Fruit fly (Drosophila melanogaster) whole organism, embryonic: ENCODE results near the gene tHMG1.

ENCODE experiments used
- Adf1 ChIP-seq: fragments of 200-800 bp; sonication (Bioruptor generic); IDR thresholded peaks from 2 replicates; pipeline ENCODE4 v1.3.6; 2022; ENCODE audit warnings: missing biosample characterization, missing genetic modification characterization
- Bdp1 ChIP-seq: fragments of 200-800 bp; sonication (Bioruptor generic); optimal IDR thresholded peaks from 3 replicates; lab custom pipeline; 2016; ENCODE audit warnings: missing biosample characterization, missing genetic modification characterization
- CG10267 ChIP-seq: fragments of 200-800 bp; sonication (Bioruptor generic); optimal IDR thresholded peaks from 2 replicates; lab custom pipeline; 2018; ENCODE audit warnings: missing biosample characterization, mild to moderate bottlenecking, missing genetic modification characterization, moderate library complexity
- CG13894 ChIP-seq: fragments of 200-800 bp; sonication (Bioruptor generic); optimal IDR thresholded peaks from 3 replicates; lab custom pipeline; 2018; ENCODE audit warnings: missing biosample characterization, mild to moderate bottlenecking, missing genetic modification characterization, moderate library complexity
- CG15479 ChIP-seq: fragments of 200-800 bp; sonication (Bioruptor generic); optimal IDR thresholded peaks from 3 replicates; lab custom pipeline; 2019; ENCODE audit warnings: missing biosample characterization, mild to moderate bottlenecking, missing genetic modification characterization, moderate library complexity
- CG1647 ChIP-seq: fragments of 200-800 bp; sonication (Bioruptor generic); optimal IDR thresholded peaks from 3 replicates; lab custom pipeline; 2016; ENCODE audit warnings: missing biosample characterization, missing genetic modification characterization
- CG17361 ChIP-seq: fragments of 200-800 bp; sonication (Bioruptor generic); IDR thresholded peaks from 3 replicates; pipeline ENCODE4 v1.3.6; 2022; ENCODE audit warnings: missing biosample characterization, missing genetic modification characterization
- CG18619 ChIP-seq: fragments of 200-800 bp; sonication (Bioruptor generic); optimal IDR thresholded peaks from 3 replicates; lab custom pipeline; 2017; ENCODE audit warnings: missing biosample characterization, mild to moderate bottlenecking, missing genetic modification characterization
- CG2116 ChIP-seq: fragments of 200-800 bp; sonication (Bioruptor generic); optimal IDR thresholded peaks from 3 replicates; lab custom pipeline; 2018; ENCODE audit warnings: missing biosample characterization, mild to moderate bottlenecking, missing genetic modification characterization
- CG33213 ChIP-seq: fragments of 200-800 bp; sonication (Bioruptor generic); optimal IDR thresholded peaks from 3 replicates; lab custom pipeline; 2016; ENCODE audit warnings: missing biosample characterization, missing genetic modification characterization
- CG3838 ChIP-seq: fragments of 200-800 bp; sonication (Bioruptor generic); optimal IDR thresholded peaks from 3 replicates; lab custom pipeline; 2016; ENCODE audit warnings: missing biosample characterization, missing genetic modification characterization
- CG4820 ChIP-seq: fragments of 200-800 bp; sonication (Bioruptor generic); optimal IDR thresholded peaks from 3 replicates; lab custom pipeline; 2016; ENCODE audit warnings: missing biosample characterization, missing genetic modification characterization
- CG6254 ChIP-seq: fragments of 200-800 bp; sonication (Bioruptor generic); optimal IDR thresholded peaks from 3 replicates; lab custom pipeline; 2017; ENCODE audit warnings: mild to moderate bottlenecking, missing biosample characterization, missing genetic modification reagents, missing genetic modification characterization
- CG7357 ChIP-seq: fragments of 200-800 bp; sonication (Bioruptor generic); IDR thresholded peaks from 3 replicates; pipeline ENCODE4 v1.3.6; 2022; ENCODE audit warnings: missing biosample characterization, missing genetic modification characterization
- CG8089 ChIP-seq: fragments of 200-800 bp; sonication (Bioruptor generic); optimal IDR thresholded peaks from 3 replicates; lab custom pipeline; 2016; ENCODE audit warnings: missing biosample characterization, missing genetic modification characterization
- CG9437 ChIP-seq: fragments of 200-800 bp; sonication (Bioruptor generic); optimal IDR thresholded peaks from 2 replicates; lab custom pipeline; 2018; ENCODE audit warnings: missing biosample characterization, mild to moderate bottlenecking, missing genetic modification characterization
- Deaf1 ChIP-seq: fragments of 200-800 bp; optimal IDR thresholded peaks from 3 replicates; lab custom pipeline; 2019; ENCODE audit warnings: missing biosample characterization, mild to moderate bottlenecking, missing genetic modification characterization, moderate library complexity
- Dll ChIP-seq: fragments of 200-800 bp; sonication (Bioruptor generic); IDR thresholded peaks from 4 replicates; pipeline ENCODE4 v1.3.6; 2022; ENCODE audit warnings: missing biosample characterization, missing genetic modification characterization; ENCODE audit not compliant: partially characterized antibody
- E2f1 ChIP-seq: fragments of 200-800 bp; sonication (Bioruptor generic); IDR thresholded peaks from 2 replicates; pipeline ENCODE4 v1.3.6; 2022; ENCODE audit warnings: missing biosample characterization, missing genetic modification characterization
- Ets97D ChIP-seq: fragments of 200-800 bp; sonication (Bioruptor generic); optimal IDR thresholded peaks from 3 replicates; lab custom pipeline; 2016; ENCODE audit warnings: missing biosample characterization, missing genetic modification characterization
- Gsc ChIP-seq: fragments of 200-800 bp; sonication (Bioruptor generic); IDR thresholded peaks from 2 replicates; pipeline ENCODE4 v1.3.6; 2022; ENCODE audit warnings: missing biosample characterization, missing genetic modification characterization
- Hr39 ChIP-seq: fragments of >200 bp; optimal IDR thresholded peaks from 2 replicates; lab custom pipeline; 2017
- Kr ChIP-seq: fragments of 200-800 bp; sonication (Bioruptor generic); optimal IDR thresholded peaks from 2 replicates; lab custom pipeline; 2017; ENCODE audit warnings: missing biosample characterization, mild to moderate bottlenecking, missing genetic modification characterization
- Med ChIP-seq: fragments of 200-800 bp; sonication (Bioruptor generic); peaks from one replicate; lab custom pipeline; 2016; ENCODE audit warnings: missing biosample characterization, missing genetic modification characterization, mild to moderate bottlenecking, inconsistent platforms, moderate library complexity
- Myb ChIP-seq: fragments of 200-800 bp; sonication (Bioruptor generic); optimal IDR thresholded peaks from 2 replicates; lab custom pipeline; 2016; ENCODE audit warnings: missing biosample characterization, missing genetic modification characterization
- NC2β ChIP-seq: fragments of 200-800 bp; sonication (Bioruptor generic); optimal IDR thresholded peaks from 2 replicates; lab custom pipeline; 2016; ENCODE audit warnings: missing biosample characterization, missing genetic modification characterization
- NFAT ChIP-seq: fragments of 200-800 bp; sonication (Bioruptor generic); IDR thresholded peaks from 2 replicates; pipeline ENCODE4 v1.3.6; 2022; ENCODE audit warnings: missing biosample characterization, missing genetic modification characterization
- NK7.1 ChIP-seq: fragments of 200-800 bp; sonication (Bioruptor generic); optimal IDR thresholded peaks from 3 replicates; lab custom pipeline; 2016; ENCODE audit warnings: missing biosample characterization, missing genetic modification characterization
- Nf-YC ChIP-seq: fragments of 200-800 bp; optimal IDR thresholded peaks from 3 replicates; lab custom pipeline; 2019; ENCODE audit warnings: missing biosample characterization, mild to moderate bottlenecking, missing genetic modification characterization, moderate library complexity
- Oli ChIP-seq: fragments of 200-800 bp; sonication (Bioruptor generic); optimal IDR thresholded peaks from 2 replicates; lab custom pipeline; 2018; ENCODE audit warnings: missing biosample characterization, mild to moderate bottlenecking, missing genetic modification characterization, moderate library complexity
- Opbp ChIP-seq: fragments of 200-800 bp; sonication (Bioruptor generic); IDR thresholded peaks from 3 replicates; pipeline ENCODE4 v1.3.6; 2022; ENCODE audit warnings: missing biosample characterization, missing genetic modification characterization; ENCODE audit not compliant: partially characterized antibody
- Rfx ChIP-seq: fragments of 200-800 bp; sonication (Bioruptor generic); IDR thresholded peaks from 2 replicates; pipeline ENCODE4 v1.3.6; 2022; ENCODE audit warnings: missing biosample characterization, missing genetic modification characterization
- Scr ChIP-seq: fragments of 200-800 bp; sonication (Bioruptor generic); IDR thresholded peaks from 2 replicates; pipeline ENCODE4 v1.3.6; 2022; ENCODE audit warnings: missing biosample characterization, missing genetic modification characterization; ENCODE audit not compliant: partially characterized antibody
- ab ChIP-seq: fragments of 200-800 bp; sonication (Bioruptor generic); optimal IDR thresholded peaks from 2 replicates; lab custom pipeline; 2016; ENCODE audit warnings: missing biosample characterization, missing genetic modification characterization
- bbx ChIP-seq: fragments of 200-800 bp; sonication (Bioruptor generic); IDR thresholded peaks from 2 replicates; pipeline ENCODE4 v1.3.6; 2022; ENCODE audit warnings: missing biosample characterization, missing genetic modification characterization; ENCODE audit not compliant: partially characterized antibody
- crc ChIP-seq: fragments of 200-800 bp; sonication (Bioruptor generic); optimal IDR thresholded peaks from 2 replicates; lab custom pipeline; 2016; ENCODE audit warnings: missing biosample characterization, missing genetic modification characterization
- crol ChIP-seq: fragments of 200-800 bp; sonication (Bioruptor generic); IDR thresholded peaks from 2 replicates; pipeline ENCODE4 v1.3.6; 2022; ENCODE audit warnings: missing biosample characterization, missing genetic modification characterization
- disco-r ChIP-seq: fragments of 200-800 bp; sonication (Bioruptor generic); optimal IDR thresholded peaks from 2 replicates; lab custom pipeline; 2016; ENCODE audit warnings: missing biosample characterization, missing genetic modification characterization
- fd102C ChIP-seq: fragments of 200-800 bp; sonication (Bioruptor generic); optimal IDR thresholded peaks from 2 replicates; lab custom pipeline; 2018; ENCODE audit warnings: missing biosample characterization, mild to moderate bottlenecking, missing genetic modification characterization, moderate library complexity
- hbn ChIP-seq: fragments of 200-800 bp; sonication (Bioruptor generic); IDR thresholded peaks from 2 replicates; pipeline ENCODE4 v1.3.6; 2022; ENCODE audit warnings: missing biosample characterization, missing genetic modification characterization; ENCODE audit not compliant: partially characterized antibody
- ind ChIP-seq: fragments of 200-800 bp; sonication (Bioruptor generic); optimal IDR thresholded peaks from 3 replicates; lab custom pipeline; 2016; ENCODE audit warnings: missing biosample characterization, missing genetic modification characterization
- odd ChIP-seq: fragments of 200-800 bp; sonication (Bioruptor generic); optimal IDR thresholded peaks from 2 replicates; lab custom pipeline; 2017; ENCODE audit warnings: missing biosample characterization, mild to moderate bottlenecking, missing genetic modification characterization
- pan ChIP-seq, 4 experiments: fragments of >200 bp in 3 of 4; fragments of 200-800 bp in 1 of 4; sonication (Bioruptor generic) in 1 of 4; optimal IDR thresholded peaks in 3 of 4; IDR thresholded peaks in 1 of 4; 2 replicates each; pipeline versions ENCODE4 v1.3.6 to Lab custom; 2017 to 2022; ENCODE audit warnings: missing biosample characterization in 2 of 4, missing genetic modification characterization in 2 of 4, mixed read lengths in 1 of 4
- pum ChIP-seq: fragments of 200-800 bp; sonication (Bioruptor generic); optimal IDR thresholded peaks from 2 replicates; lab custom pipeline; 2016; ENCODE audit warnings: missing biosample characterization, missing genetic modification characterization
- pzg ChIP-seq: fragments of 200-800 bp; sonication (Bioruptor generic); optimal IDR thresholded peaks from 3 replicates; lab custom pipeline; 2018; ENCODE audit warnings: missing biosample characterization, mild to moderate bottlenecking, missing genetic modification characterization, moderate library complexity
- run ChIP-seq: fragments of 200-800 bp; sonication (Bioruptor generic); optimal IDR thresholded peaks from 3 replicates; lab custom pipeline; 2018; ENCODE audit warnings: missing biosample characterization, mild to moderate bottlenecking, missing genetic modification characterization
- salm ChIP-seq: fragments of 200-800 bp; sonication (Bioruptor generic); optimal IDR thresholded peaks from 2 replicates; lab custom pipeline; 2018; ENCODE audit warnings: missing biosample characterization, mild to moderate bottlenecking, missing genetic modification characterization
- toy ChIP-seq: fragments of 200-800 bp; sonication (Bioruptor generic); IDR thresholded peaks from 2 replicates; pipeline ENCODE4 v1.3.6; 2022; ENCODE audit warnings: missing biosample characterization, missing genetic modification characterization
- ttk ChIP-seq: fragments of 200-800 bp; sonication (Bioruptor generic); IDR thresholded peaks from 2 replicates; pipeline ENCODE4 v2.1.2; 2022; ENCODE audit warnings: missing biosample characterization, missing genetic modification characterization

tHMG1 gene

dm6 chr3R:22536504-22537423 is 45.1 kb downstream of the tHMG1 start (continued):
- TF ChIP-seq CG4820 (peak; percentile 7), Nf-YC (tag; lab: Kevin White, UChicago) (no peak), CG3838 (GFP tag; lab: Kevin White, UChicago) (no peak), Scr (no peak), salm (peak; percentile 12), Hr39 (no peak), Bdp1 (GFP tag; lab: Kevin White, UChicago) (no peak), Adf1 (no peak), crc (GFP tag; lab: Kevin White, UChicago) (no peak), CG1647 (GFP tag; lab: Kevin White, UChicago) (no peak), CG10267 (tag; lab: Kevin White, UChicago) (peak; percentile 37), Opbp (no peak), pum (no peak), NK7.1 (GFP tag; lab: Kevin White, UChicago) (no peak), bbx (no peak), Ets97D (no peak), Gsc (GFP tag; lab: Robert Waterston, UW) (no peak), crol (GFP tag; lab: Robert Waterston, UW) (no peak), CG6254 (GFP tag; lab: Kevin White, UChicago) (no peak), fd102C (no peak), ttk (GFP tag; lab: Robert Waterston, UW) (0 out of 2 replicates have a peak, but pooled peaks have one; percentile 26), Rfx (peak; percentile 46; the same call in 1 of the 2 replicates), CG17361 (GFP tag; lab: Robert Waterston, UW) (0 out of 3 replicates have a peak, but pooled peaks have one; percentile 49), ab (GFP tag; lab: Kevin White, UChicago) (no peak), run (tag; lab: Kevin White, UChicago) (peak; percentile 23), E2f1 (GFP tag; lab: Robert Waterston, UW) (0 out of 2 replicates have a peak, but pooled peaks have one; percentile 30), ind (GFP tag; lab: Kevin White, UChicago) (peak; percentile 22), Dll (GFP tag; lab: Robert Waterston, UW) (no peak), hbn (no peak), Oli (tag; lab: Kevin White, UChicago) (peak; percentile 55), CG15479 (no peak), odd (GFP tag; lab: Kevin White, UChicago) (peak; percentile 44), CG33213 (GFP tag; lab: Kevin White, UChicago) (no peak), pzg (no peak), NFAT (GFP tag; lab: Robert Waterston, UW) (no peak), CG9437 (peak; percentile 11), NC2β (GFP tag; lab: Kevin White, UChicago) (no peak), CG8089 (GFP tag; lab: Kevin White, UChicago) (no peak), pan (optimal IDR thresholded peaks at IDR 0.05; lab: Kevin White, UChicago) (no peak), pan (GFP tag; optimal IDR thresholded peaks at IDR 0.05 in 1 of 2, IDR thresholded peaks at IDR 0.05 in 1 of 2) (peak in 1 of 2 experiments; percentile 70), Med (GFP tag; lab: Kevin White, UChicago) (peak; percentile 82), Deaf1 (tag; lab: Kevin White, UChicago) (peak; percentile 33), toy (no peak), CG2116 (GFP tag; lab: Kevin White, UChicago) (peak; percentile 3), Myb (GFP tag; lab: Kevin White, UChicago) (no peak), Kr (no peak), CG13894 (tag; lab: Kevin White, UChicago) (no peak), disco-r (GFP tag; lab: Kevin White, UChicago) (no peak), CG18619 (GFP tag; lab: Kevin White, UChicago) (no peak), CG7357 (GFP tag; lab: Robert Waterston, UW) (no peak)
